Fruit fly (Drosophila melanogaster) whole organism, embryonic: ENCODE results near the gene Datp.
A peak's percentile ranks its signal among the peaks of the same experiment; 100 is the strongest.

ENCODE experiments used
- Abd-B ChIP-seq: fragments of 200-800 bp; sonication (Bioruptor generic); optimal IDR thresholded peaks from 2 replicates; lab custom pipeline; 2018; ENCODE audit warnings: missing biosample characterization, mild to moderate bottlenecking, missing genetic modification characterization, moderate library complexity
- Adf1 ChIP-seq: fragments of 200-800 bp; sonication (Bioruptor generic); IDR thresholded peaks from 2 replicates; pipeline ENCODE4 v1.3.6; 2022; ENCODE audit warnings: missing biosample characterization, missing genetic modification characterization
- B-H2 ChIP-seq: fragments of 200-800 bp; sonication (Bioruptor generic); optimal IDR thresholded peaks from 2 replicates; lab custom pipeline; 2018; ENCODE audit warnings: missing biosample characterization, mild to moderate bottlenecking, missing genetic modification characterization
- Bgb ChIP-seq: fragments of 200-800 bp; sonication (Bioruptor generic); IDR thresholded peaks from 2 replicates; pipeline ENCODE4 v1.3.6; 2022; ENCODE audit warnings: missing biosample characterization, missing genetic modification characterization; ENCODE audit not compliant: partially characterized antibody
- CG1024 ChIP-seq: fragments of 200-800 bp; sonication (Bioruptor generic); IDR thresholded peaks from 2 replicates; pipeline ENCODE4 v1.3.6; 2022; ENCODE audit warnings: missing biosample characterization, missing genetic modification characterization
- CG11504 ChIP-seq: fragments of 200-800 bp; sonication (Bioruptor generic); optimal IDR thresholded peaks from 3 replicates; lab custom pipeline; 2019; ENCODE audit warnings: missing biosample characterization, mild to moderate bottlenecking, missing genetic modification characterization, moderate library complexity
- CG12071 ChIP-seq: fragments of 200-800 bp; sonication (Bioruptor generic); optimal IDR thresholded peaks from 3 replicates; lab custom pipeline; 2018; ENCODE audit warnings: missing biosample characterization, mild to moderate bottlenecking, missing genetic modification characterization
- CG12219 ChIP-seq: fragments of 200-800 bp; sonication (Bioruptor generic); optimal IDR thresholded peaks from 3 replicates; lab custom pipeline; 2018; ENCODE audit warnings: missing biosample characterization, mild to moderate bottlenecking, missing genetic modification characterization
- CG12299 ChIP-seq: fragments of 200-800 bp; sonication (Bioruptor generic); optimal IDR thresholded peaks from 2 replicates; lab custom pipeline; 2018; ENCODE audit warnings: missing biosample characterization, mild to moderate bottlenecking, missing genetic modification characterization
- CG13894 ChIP-seq: fragments of 200-800 bp; sonication (Bioruptor generic); optimal IDR thresholded peaks from 3 replicates; lab custom pipeline; 2018; ENCODE audit warnings: missing biosample characterization, mild to moderate bottlenecking, missing genetic modification characterization, moderate library complexity
- CG14014 ChIP-seq: fragments of 200-800 bp; sonication (Bioruptor generic); IDR thresholded peaks from 2 replicates; pipeline ENCODE4 v1.3.6; 2022; ENCODE audit warnings: missing biosample characterization, missing genetic modification characterization
- CG15011 ChIP-seq: fragments of 200-800 bp; sonication (Bioruptor generic); optimal IDR thresholded peaks from 3 replicates; lab custom pipeline; 2018; ENCODE audit warnings: missing biosample characterization, mild to moderate bottlenecking, missing genetic modification characterization
- CG17359 ChIP-seq: fragments of 200-800 bp; sonication (Bioruptor generic); optimal IDR thresholded peaks from 3 replicates; lab custom pipeline; 2018; ENCODE audit warnings: missing biosample characterization, mild to moderate bottlenecking, missing genetic modification characterization, moderate library complexity
- CG3065 ChIP-seq: fragments of 200-800 bp; sonication (Bioruptor generic); optimal IDR thresholded peaks from 2 replicates; lab custom pipeline; 2016; ENCODE audit warnings: missing biosample characterization, missing genetic modification characterization
- CG32532 ChIP-seq: fragments of 200-800 bp; sonication (Bioruptor generic); IDR thresholded peaks from 2 replicates; pipeline ENCODE4 v1.3.6; 2022; ENCODE audit warnings: missing biosample characterization, missing genetic modification characterization
- CG3995 ChIP-seq: fragments of 200-800 bp; sonication (Bioruptor generic); optimal IDR thresholded peaks from 3 replicates; lab custom pipeline; 2016; ENCODE audit warnings: missing biosample characterization, missing genetic modification characterization
- CG4854 ChIP-seq: fragments of 200-800 bp; sonication (Bioruptor generic); optimal IDR thresholded peaks from 2 replicates; lab custom pipeline; 2016; ENCODE audit warnings: missing biosample characterization, missing genetic modification characterization, inconsistent platforms
- CG5245 ChIP-seq: fragments of 200-800 bp; sonication (Bioruptor generic); optimal IDR thresholded peaks from 3 replicates; lab custom pipeline; 2016; ENCODE audit warnings: missing biosample characterization, missing genetic modification characterization
- CG6683 ChIP-seq: fragments of 200-800 bp; sonication (Bioruptor generic); optimal IDR thresholded peaks from 2 replicates; lab custom pipeline; 2017; ENCODE audit warnings: missing biosample characterization, mild to moderate bottlenecking, missing genetic modification characterization, missing genetic modification reagents
- CG7786 ChIP-seq: fragments of 200-800 bp; sonication (Bioruptor generic); optimal IDR thresholded peaks from 2 replicates; lab custom pipeline; 2016; ENCODE audit warnings: missing biosample characterization, missing genetic modification characterization
- CG7839 ChIP-seq: fragments of 200-800 bp; sonication (Bioruptor generic); optimal IDR thresholded peaks from 3 replicates; lab custom pipeline; 2018; ENCODE audit warnings: missing biosample characterization, mild to moderate bottlenecking, missing genetic modification characterization, moderate library complexity
- CG8765 ChIP-seq: fragments of 200-800 bp; sonication (Bioruptor generic); IDR thresholded peaks from 2 replicates; pipeline ENCODE4 v1.3.6; 2022; ENCODE audit warnings: missing biosample characterization, missing genetic modification characterization
- CkIIα-i1 ChIP-seq: fragments of 200-800 bp; sonication (Bioruptor generic); IDR thresholded peaks from 2 replicates; pipeline ENCODE4 v1.3.6; 2022; ENCODE audit warnings: missing biosample characterization, missing genetic modification characterization
- Dip2 ChIP-seq: fragments of 200-800 bp; sonication (Bioruptor generic); IDR thresholded peaks from 2 replicates; pipeline ENCODE4 v1.3.6; 2022; ENCODE audit warnings: missing biosample characterization, missing genetic modification characterization
- ERR ChIP-seq: fragments of 200-800 bp; sonication (Bioruptor generic); optimal IDR thresholded peaks from 2 replicates; lab custom pipeline; 2016; ENCODE audit warnings: missing biosample characterization, missing genetic modification characterization
- H15 ChIP-seq: fragments of 200-800 bp; sonication (Bioruptor generic); IDR thresholded peaks from 3 replicates; pipeline ENCODE4 v1.3.6; 2022; ENCODE audit warnings: missing biosample characterization, missing genetic modification characterization
- Hand ChIP-seq: fragments of 200-800 bp; sonication (Bioruptor generic); optimal IDR thresholded peaks from 2 replicates; lab custom pipeline; 2017; ENCODE audit warnings: mild to moderate bottlenecking, missing biosample characterization, missing genetic modification reagents, missing genetic modification characterization
- Jarid2 ChIP-seq: fragments of 200-800 bp; sonication (Bioruptor generic); optimal IDR thresholded peaks from 3 replicates; lab custom pipeline; 2017; ENCODE audit warnings: mild to moderate bottlenecking, missing biosample characterization, missing genetic modification reagents, missing genetic modification characterization
- Mad ChIP-seq: fragments of 200-800 bp; sonication (Bioruptor generic); optimal IDR thresholded peaks from 2 replicates; lab custom pipeline; 2016; ENCODE audit warnings: missing biosample characterization, missing genetic modification characterization
- Side ChIP-seq: fragments of 200-800 bp; sonication (Bioruptor generic); optimal IDR thresholded peaks from 2 replicates; lab custom pipeline; 2016; ENCODE audit warnings: missing biosample characterization, missing genetic modification characterization
- Six4 ChIP-seq: fragments of 200-800 bp; sonication (Bioruptor generic); optimal IDR thresholded peaks from 2 replicates; lab custom pipeline; 2016; ENCODE audit warnings: missing biosample characterization, missing genetic modification characterization
- Ssrp ChIP-seq: fragments of 200-800 bp; sonication (Bioruptor generic); optimal IDR thresholded peaks from 2 replicates; lab custom pipeline; 2018; ENCODE audit warnings: missing biosample characterization, mild to moderate bottlenecking, missing genetic modification characterization, moderate library complexity
- Usf ChIP-seq: fragments of 200-800 bp; sonication (Bioruptor generic); optimal IDR thresholded peaks from 2 replicates; lab custom pipeline; 2017; ENCODE audit warnings: missing genotype, missing biosample characterization, missing genetic modification characterization
- YL-1 ChIP-seq: fragments of 200-800 bp; sonication (Bioruptor generic); optimal IDR thresholded peaks from 3 replicates; lab custom pipeline; 2017; ENCODE audit warnings: missing biosample characterization, mild to moderate bottlenecking, missing genetic modification characterization
- cato ChIP-seq: fragments of 200-800 bp; sonication (Bioruptor generic); optimal IDR thresholded peaks from 2 replicates; lab custom pipeline; 2016; ENCODE audit warnings: missing biosample characterization, missing genetic modification characterization, borderline replicate concordance
- ci ChIP-seq: fragments of 200-800 bp; sonication (Bioruptor generic); IDR thresholded peaks from 3 replicates; pipeline ENCODE4 v1.3.6; 2022; ENCODE audit warnings: missing biosample characterization, missing genetic modification characterization
- dpn ChIP-seq, 2 experiments: fragments of 200-800 bp; sonication (Bioruptor generic); optimal IDR thresholded peaks; 3 replicates each; lab custom pipeline; 2016; ENCODE audit warnings: missing biosample characterization in 2 of 2, missing genetic modification characterization in 2 of 2
- ems ChIP-seq: fragments of 200-800 bp; sonication (Bioruptor generic); optimal IDR thresholded peaks from 3 replicates; lab custom pipeline; 2016; ENCODE audit warnings: missing biosample characterization, missing genetic modification characterization
- gem ChIP-seq: fragments of 200-800 bp; sonication (Bioruptor generic); optimal IDR thresholded peaks from 2 replicates; lab custom pipeline; 2019; ENCODE audit warnings: missing biosample characterization, mild to moderate bottlenecking, missing genetic modification characterization, moderate library complexity
- gsb ChIP-seq: fragments of 200-800 bp; sonication (Bioruptor generic); IDR thresholded peaks from 2 replicates; pipeline ENCODE4 v1.3.6; 2022; ENCODE audit warnings: missing biosample characterization, missing genetic modification characterization
- her ChIP-seq: fragments of 200-800 bp; sonication (Bioruptor generic); optimal IDR thresholded peaks from 2 replicates; lab custom pipeline; 2016; ENCODE audit warnings: missing biosample characterization, missing genetic modification characterization
- hkb ChIP-seq, 2 experiments: fragments of 200-800 bp in 1 of 2; fragments of >200 bp in 1 of 2; sonication (Bioruptor generic) in 1 of 2; IDR thresholded peaks in 1 of 2; optimal IDR thresholded peaks in 1 of 2; 2 replicates each; pipeline versions ENCODE4 v1.3.6 to Lab custom; 2017 to 2022; ENCODE audit warnings: missing biosample characterization in 1 of 2, missing genetic modification characterization in 1 of 2
- ind ChIP-seq: fragments of 200-800 bp; sonication (Bioruptor generic); optimal IDR thresholded peaks from 3 replicates; lab custom pipeline; 2016; ENCODE audit warnings: missing biosample characterization, missing genetic modification characterization
- lab ChIP-seq: fragments of 200-800 bp; sonication (Bioruptor generic); optimal IDR thresholded peaks from 3 replicates; lab custom pipeline; 2017; ENCODE audit warnings: missing biosample characterization, missing genetic modification characterization, mild to moderate bottlenecking, moderate library complexity, missing genetic modification reagents
- lbe ChIP-seq: fragments of 200-800 bp; sonication (Bioruptor generic); optimal IDR thresholded peaks from 2 replicates; lab custom pipeline; 2016; ENCODE audit warnings: missing biosample characterization, mild to moderate bottlenecking, missing genetic modification characterization
- lilli ChIP-seq: fragments of 200-800 bp; sonication (Bioruptor generic); optimal IDR thresholded peaks from 3 replicates; lab custom pipeline; 2016; ENCODE audit warnings: missing biosample characterization, missing genetic modification characterization
- pan ChIP-seq, 4 experiments: fragments of >200 bp in 3 of 4; fragments of 200-800 bp in 1 of 4; sonication (Bioruptor generic) in 1 of 4; optimal IDR thresholded peaks in 3 of 4; IDR thresholded peaks in 1 of 4; 2 replicates each; pipeline versions ENCODE4 v1.3.6 to Lab custom; 2017 to 2022; ENCODE audit warnings: missing biosample characterization in 2 of 4, missing genetic modification characterization in 2 of 4, mixed read lengths in 1 of 4
- sens ChIP-seq: fragments of 200-800 bp; sonication (Bioruptor generic); peaks from one replicate; lab custom pipeline; 2016; ENCODE audit warnings: missing biosample characterization, missing genetic modification characterization
- slbo ChIP-seq: fragments of 200-800 bp; sonication (Bioruptor generic); IDR thresholded peaks from 2 replicates; pipeline ENCODE4 v1.3.6; 2022; ENCODE audit warnings: missing biosample characterization, missing genetic modification characterization

Gene Datp

dm6 chr2L:9908468-9908967 is 30.1 kb downstream of the Datp start, which contains the start of gene CG13124 (continued):
- TF ChIP-seq lbe (no peak), Side (no peak), her (GFP tag; lab: Kevin White, UChicago) (peak; percentile 21), Adf1 (GFP tag; lab: Robert Waterston, UW) (peak; percentile 42; the same call in 1 of the 2 replicates), Ssrp (no peak), YL-1 (GFP tag; lab: Kevin White, UChicago) (no peak), CG17359 (tag; lab: Kevin White, UChicago) (no peak), Jarid2 (GFP tag; lab: Kevin White, UChicago) (peak; percentile 10), Bgb (GFP tag; lab: Robert Waterston, UW) (0 out of 2 replicates have a peak, but pooled peaks have one; percentile 16), CG11504 (tag; lab: Kevin White, UChicago) (peak; percentile 5), CG4854 (GFP tag; lab: Kevin White, UChicago) (no peak), CG3065 (GFP tag; lab: Kevin White, UChicago) (no peak), CG7839 (tag; lab: Kevin White, UChicago) (peak; percentile 24), CG1024 (GFP tag; lab: Robert Waterston, UW) (no peak), Hand (GFP tag; lab: Kevin White, UChicago) (peak; percentile 50), gsb (peak; percentile 7; the same call in 1 of the 2 replicates), CG5245 (GFP tag; lab: Kevin White, UChicago) (no peak), Six4 (GFP tag; lab: Kevin White, UChicago) (no peak), slbo (GFP tag; lab: Robert Waterston, UW) (peak; percentile 49; the same call in 1 of the 2 replicates), sens (GFP tag; lab: Kevin White, UChicago) (peak; percentile 84), hkb (optimal IDR thresholded peaks at IDR 0.05; lab: Kevin White, UChicago) (no peak), hkb (GFP tag; IDR thresholded peaks at IDR 0.05; lab: Robert Waterston, UW) (peak; percentile 24), CG3995 (GFP tag; lab: Kevin White, UChicago) (peak; percentile 22), CG12071 (GFP tag; lab: Kevin White, UChicago) (peak; percentile 38), Abd-B (GFP tag; lab: Kevin White, UChicago) (no peak), Dip2 (GFP tag; lab: Robert Waterston, UW) (no peak), B-H2 (GFP tag; lab: Kevin White, UChicago) (peak; percentile 17), CG14014 (GFP tag; lab: Robert Waterston, UW) (peak; percentile 24; the same call in 1 of the 2 replicates), lilli (GFP tag; lab: Kevin White, UChicago) (peak; percentile 59), ci (GFP tag; lab: Robert Waterston, UW) (peak; percentile 66; the same call in 2 of the 3 replicates), CG7786 (GFP tag; lab: Kevin White, UChicago) (no peak), CG12219 (peak; percentile 36), CkIIα-i1 (GFP tag; lab: Robert Waterston, UW) (no peak), H15 (GFP tag; lab: Robert Waterston, UW) (no peak), cato (GFP tag; lab: Kevin White, UChicago) (no peak), CG12299 (tag; lab: Kevin White, UChicago) (peak; percentile 8), CG13894 (tag; lab: Kevin White, UChicago) (peak; percentile 50), Mad (GFP tag; lab: Kevin White, UChicago) (no peak), CG6683 (GFP tag; lab: Kevin White, UChicago) (no peak), pan (optimal IDR thresholded peaks at IDR 0.05; lab: Kevin White, UChicago) (no peak), pan (GFP tag; optimal IDR thresholded peaks at IDR 0.05 in 1 of 2, IDR thresholded peaks at IDR 0.05 in 1 of 2) (peak in 1 of 2 experiments; percentile 21), ems (GFP tag; lab: Kevin White, UChicago) (no peak), gem (peak; percentile 37), Usf (GFP tag; lab: Kevin White, UChicago) (no peak), dpn (GFP tag; optimal IDR thresholded peaks at IDR 0.05; lab: Kevin White, UChicago) (no peak), ERR (GFP tag; lab: Kevin White, UChicago) (peak; percentile 18), ind (GFP tag; lab: Kevin White, UChicago) (peak; percentile 0), CG8765 (GFP tag; lab: Robert Waterston, UW) (no peak), CG32532 (GFP tag; lab: Robert Waterston, UW) (peak; percentile 73; the same call in 1 of the 2 replicates), lab (GFP tag; lab: Kevin White, UChicago) (peak; percentile 50), CG15011 (GFP tag; lab: Kevin White, UChicago) (no peak)
